Fruit fly (Drosophila melanogaster): ENCODE measurements around the gene CG3345.

CG3345 gene

DNA sequence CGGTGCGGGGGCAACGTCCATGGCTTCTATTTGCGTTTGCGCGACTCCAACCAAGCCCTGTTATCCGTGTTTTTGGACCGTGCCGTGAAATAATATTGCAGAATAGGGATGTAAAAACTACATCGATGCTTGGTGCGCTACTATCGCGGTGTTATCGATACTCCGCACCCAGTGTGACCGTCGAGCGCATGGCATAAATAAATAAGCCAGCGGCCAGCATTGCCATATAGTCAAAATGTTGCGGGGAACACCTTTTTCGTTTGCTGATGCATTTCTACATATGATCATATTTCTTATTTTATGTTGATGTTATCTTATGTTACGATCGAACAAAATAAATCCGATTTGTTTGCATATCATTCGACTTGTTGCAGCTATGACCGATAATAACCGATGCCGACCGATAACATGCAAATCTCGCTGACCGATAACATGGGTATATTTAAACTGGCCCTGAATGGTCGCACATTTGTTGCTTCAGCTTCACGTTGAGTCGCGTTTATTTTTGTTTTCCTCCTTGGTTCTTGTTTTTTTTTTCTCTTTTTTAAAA, 8.3 kb downstream of the CG3345 start, which contains the start of gene smo (continued):
- peak; percentile 13 for TF ChIP-seq caup (GFP tag; optimal IDR thresholded peaks at IDR 0.05; ENCODE audit: severe bottlenecking)
- peak; percentile 25 for TF ChIP-seq twi (tag; optimal IDR thresholded peaks at IDR 0.05)
- TF ChIP-seq Gsc (GFP tag; IDR thresholded peaks at IDR 0.05): no peak
- peak; percentile 89 for TF ChIP-seq hb (GFP tag; IDR thresholded peaks at IDR 0.05; ENCODE audit: partially characterized antibody)
- peak; percentile 55; the same call in 1 of the 2 replicates for TF ChIP-seq nerfin-2 (GFP tag; IDR thresholded peaks at IDR 0.05; ENCODE audit: partially characterized antibody)
- peak; percentile 61; the same call in 2 of the 3 replicates for TF ChIP-seq mld (GFP tag; IDR thresholded peaks at IDR 0.05; ENCODE audit: partially characterized antibody)
- TF ChIP-seq NC2α (GFP tag; optimal IDR thresholded peaks at IDR 0.05): no peak
- peak; percentile 41; the same call in 2 of the 3 replicates for TF ChIP-seq CG17361 (GFP tag; IDR thresholded peaks at IDR 0.05)
- TF ChIP-seq kay (GFP tag; optimal IDR thresholded peaks at IDR 0.05): no peak
- TF ChIP-seq HLH4C (GFP tag; IDR thresholded peaks at IDR 0.05; ENCODE audit: partially characterized antibody): peak; percentile 86
- peak; percentile 44; the same call in 1 of the 2 replicates for TF ChIP-seq slbo (GFP tag; IDR thresholded peaks at IDR 0.05)
- peak; percentile 29 for TF ChIP-seq CG9876 (GFP tag; optimal IDR thresholded peaks at IDR 0.05)
- TF ChIP-seq Mad (GFP tag; optimal IDR thresholded peaks at IDR 0.05): peak; percentile 51
- peak in 1 of 2 experiments; percentile 68 for TF ChIP-seq Hr51 (GFP tag; optimal IDR thresholded peaks at IDR 0.05)
- peak; percentile 70 for TF ChIP-seq Myb (GFP tag; optimal IDR thresholded peaks at IDR 0.05)
- no peak for TF ChIP-seq wek (GFP tag; optimal IDR thresholded peaks at IDR 0.05)
- no peak for TF ChIP-seq CG34376 (GFP tag; optimal IDR thresholded peaks at IDR 0.05)
- peak; percentile 84 for TF ChIP-seq CG14710 (tag; optimal IDR thresholded peaks at IDR 0.05)
- TF ChIP-seq hkb (optimal IDR thresholded peaks at IDR 0.05): peak; percentile 81
- TF ChIP-seq hkb (GFP tag; IDR thresholded peaks at IDR 0.05): no peak
- peak; percentile 65 for TF ChIP-seq HLH54F (GFP tag; optimal IDR thresholded peaks at IDR 0.05)
- TF ChIP-seq Dad (GFP tag; optimal IDR thresholded peaks at IDR 0.05): no peak
- peak; percentile 79 for TF ChIP-seq hbn (GFP tag; IDR thresholded peaks at IDR 0.05; ENCODE audit: partially characterized antibody)
- TF ChIP-seq CG17186 (GFP tag; optimal IDR thresholded peaks at IDR 0.05): peak; percentile 96
- TF ChIP-seq CG8089 (GFP tag; optimal IDR thresholded peaks at IDR 0.05): peak; percentile 29
- TF ChIP-seq CG12391 (tag; optimal IDR thresholded peaks at IDR 0.05): peak; percentile 57
- peak; percentile 15 for TF ChIP-seq Atf3 (GFP tag; optimal IDR thresholded peaks at IDR 0.05)
- TF ChIP-seq chn (GFP tag; optimal IDR thresholded peaks at IDR 0.05): peak; percentile 33
- TF ChIP-seq CG9437 (GFP tag; optimal IDR thresholded peaks at IDR 0.05): peak; percentile 36
- 0 out of 2 replicates have a peak, but pooled peaks have one; percentile 24 for TF ChIP-seq sob (GFP tag; IDR thresholded peaks at IDR 0.05)
- TF ChIP-seq CG10267 (tag; optimal IDR thresholded peaks at IDR 0.05): peak; percentile 67
- peak; percentile 100 for TF ChIP-seq Sin3A (optimal IDR thresholded peaks at IDR 0.05)
- TF ChIP-seq CG8924 (tag; optimal IDR thresholded peaks at IDR 0.05): peak; percentile 16
- TF ChIP-seq grn (GFP tag; optimal IDR thresholded peaks at IDR 0.05): peak; percentile 34
- peak; percentile 71; the same call in 1 of the 2 replicates for TF ChIP-seq CG2129 (GFP tag; IDR thresholded peaks at IDR 0.05; ENCODE audit: partially characterized antibody)
- TF ChIP-seq trem (tag; optimal IDR thresholded peaks at IDR 0.05): peak; percentile 81
- 0 out of 2 replicates have a peak, but pooled peaks have one; percentile 13 for TF ChIP-seq CG32767 (GFP tag; IDR thresholded peaks at IDR 0.05)
- no peak for TF ChIP-seq CG10274 (GFP tag; optimal IDR thresholded peaks at IDR 0.05)
- no peak for TF ChIP-seq rib (GFP tag; IDR thresholded peaks at IDR 0.05)
- peak; percentile 52; the same call in 1 of the 2 replicates for TF ChIP-seq vvl (GFP tag; IDR thresholded peaks at IDR 0.05)
- TF ChIP-seq vfl (GFP tag; optimal IDR thresholded peaks at IDR 0.05): peak; percentile 3
- no peak for TF ChIP-seq Optix (GFP tag; IDR thresholded peaks at IDR 0.05)
- peak; percentile 22 for TF ChIP-seq pnt (GFP tag; optimal IDR thresholded peaks at IDR 0.05)
- peak; percentile 86 for TF ChIP-seq Dll (GFP tag; IDR thresholded peaks at IDR 0.05; ENCODE audit: partially characterized antibody)
- peak; percentile 44 for TF ChIP-seq slou (GFP tag; optimal IDR thresholded peaks at IDR 0.05)
- peak; percentile 64 for TF ChIP-seq phol (tag; optimal IDR thresholded peaks at IDR 0.05)
- no peak for TF ChIP-seq z (GFP tag; IDR thresholded peaks at IDR 0.05)
- peak; percentile 43 for TF ChIP-seq Hsf (GFP tag; optimal IDR thresholded peaks at IDR 0.05)
- TF ChIP-seq ato (GFP tag; IDR thresholded peaks at IDR 0.05; ENCODE audit: partially characterized antibody): peak; percentile 81
- TF ChIP-seq ara (GFP tag; IDR thresholded peaks at IDR 0.05): no peak
